Worm (Caenorhabditis elegans) whole organism, mixed stage, embryonic: ENCODE results near the gene ttll-5.

Source experiments
- M03D4.4 ChIP-seq: sonication (generic microtip); optimal IDR thresholded peaks from 2 replicates; lab custom pipeline; 2017; ENCODE audit warnings: mild to moderate bottlenecking, missing genetic modification characterization, missing compliant biosample characterization
- ces-1 ChIP-seq: fragments of 150-350 bp; optimal IDR thresholded peaks from 2 replicates; lab custom pipeline; 2014; ENCODE audit warnings: missing biosample characterization, missing genetic modification reagents, missing genetic modification characterization
- elt-1 ChIP-seq: sonication (generic microtip); optimal IDR thresholded peaks from 2 replicates; lab custom pipeline; 2017; ENCODE audit warnings: missing genetic modification characterization, mild to moderate bottlenecking, missing compliant biosample characterization, antibody characterized with exemption, moderate library complexity, borderline replicate concordance; ENCODE audit not compliant: insufficient read depth
- elt-3 ChIP-seq: fragments of 150-350 bp; optimal IDR thresholded peaks from 2 replicates; lab custom pipeline; 2014; ENCODE audit warnings: missing biosample characterization, missing genetic modification characterization
- ham-2 ChIP-seq: fragments of 200-800 bp; sonication (Bioruptor generic); optimal IDR thresholded peaks from 2 replicates; lab custom pipeline; 2018; ENCODE audit warnings: mild to moderate bottlenecking, missing genetic modification characterization, missing compliant biosample characterization
- lin-13 ChIP-seq: fragments of 150-350 bp; optimal IDR thresholded peaks from 2 replicates; lab custom pipeline; 2014; ENCODE audit warnings: missing biosample characterization, missing genetic modification characterization
- mep-1 ChIP-seq: fragments of 150-350 bp; optimal IDR thresholded peaks from 2 replicates; lab custom pipeline; 2017; ENCODE audit warnings: missing biosample characterization, missing genetic modification reagents, missing genetic modification characterization, inconsistent platforms
- mls-2 ChIP-seq: sonication (generic microtip); optimal IDR thresholded peaks from 2 replicates; lab custom pipeline; 2016; ENCODE audit warnings: mild to moderate bottlenecking, missing genetic modification characterization, moderate library complexity, missing compliant biosample characterization
- nhr-76 ChIP-seq: sonication (generic microtip); optimal IDR thresholded peaks from 2 replicates; lab custom pipeline; 2017; ENCODE audit warnings: missing biosample characterization, missing genetic modification characterization
- pha-4 ChIP-seq: fragments of 150-350 bp; optimal IDR thresholded peaks from 2 replicates; lab custom pipeline; 2018; ENCODE audit warnings: missing biosample characterization, missing genetic modification reagents, missing genetic modification characterization
- unc-39 ChIP-seq: fragments of 150-350 bp; optimal IDR thresholded peaks from 2 replicates; lab custom pipeline; 2014; ENCODE audit warnings: missing biosample characterization, missing genetic modification characterization
- unc-62 ChIP-seq: fragments of 150-350 bp; optimal IDR thresholded peaks from 2 replicates; lab custom pipeline; 2014; ENCODE audit warnings: missing biosample characterization, missing genetic modification reagents, missing genetic modification characterization
- ztf-11 ChIP-seq: fragments of 150-350 bp; optimal IDR thresholded peaks from 2 replicates; lab custom pipeline; 2014; ENCODE audit warnings: missing biosample characterization, missing genetic modification characterization

DNA sequence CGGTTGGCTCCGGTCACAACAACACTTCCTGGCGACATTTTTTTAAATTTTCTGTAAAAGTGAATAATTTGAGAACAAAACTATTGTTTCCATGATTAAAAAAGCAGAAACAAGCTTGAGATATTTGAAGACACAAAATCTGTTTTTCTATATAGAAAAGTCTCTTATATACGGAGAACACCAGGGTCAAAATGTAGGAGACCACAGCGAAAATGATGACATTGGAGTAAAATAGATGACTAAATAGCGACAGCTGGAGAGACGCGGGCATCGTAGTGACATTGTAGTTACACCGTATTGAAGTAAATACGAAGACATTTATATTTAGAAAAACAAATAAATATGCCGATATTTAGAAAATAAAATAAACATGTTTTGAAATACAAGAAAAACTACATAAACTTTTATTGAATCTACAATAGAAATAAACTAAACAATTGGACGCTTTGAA is 7.3 kb downstream of the ttll-5 start, which contains the start of gene sdz-8:
- no peak for TF ChIP-seq ham-2 (GFP tag; lab: Kevin White, UChicago)
- no peak for TF ChIP-seq unc-62
- TF ChIP-seq ces-1 (GFP tag; lab: Kevin White, UChicago), result no peak
- no peak for TF ChIP-seq unc-39
- TF ChIP-seq nhr-76 (tag; lab: Kevin White, UChicago), result no peak
- TF ChIP-seq elt-1 (tag; lab: Kevin White, UChicago), result no peak
- no peak for TF ChIP-seq lin-13 (tag; lab: Kevin White, UChicago)
- no peak for TF ChIP-seq mep-1 (tag; lab: Kevin White, UChicago)
- TF ChIP-seq mls-2 (tag; lab: Kevin White, UChicago), result no peak
- no peak for TF ChIP-seq elt-3 (tag; lab: Kevin White, UChicago)
- TF ChIP-seq ztf-11 (tag; lab: Kevin White, UChicago), result no peak
- no peak for TF ChIP-seq pha-4 (tag; lab: Kevin White, UChicago)
- no peak for TF ChIP-seq M03D4.4 (tag; lab: Kevin White, UChicago)
